Worm (Caenorhabditis elegans) whole organism, L4 larva: Measurements from ENCODE around the gene F49C12.12.

ENCODE experiments used
- ceh-82 ChIP-seq: sonication (generic microtip); optimal IDR thresholded peaks from 2 replicates; lab custom pipeline; 2017; ENCODE audit warnings: missing biosample characterization, missing genetic modification characterization
- nhr-25 ChIP-seq: sonication (generic microtip); optimal IDR thresholded peaks from 2 replicates; lab custom pipeline; 2017; ENCODE audit warnings: missing genetic modification characterization, mild to moderate bottlenecking, missing compliant biosample characterization, antibody characterized with exemption, moderate library complexity, borderline replicate concordance; ENCODE audit not compliant: insufficient read depth

DNA sequence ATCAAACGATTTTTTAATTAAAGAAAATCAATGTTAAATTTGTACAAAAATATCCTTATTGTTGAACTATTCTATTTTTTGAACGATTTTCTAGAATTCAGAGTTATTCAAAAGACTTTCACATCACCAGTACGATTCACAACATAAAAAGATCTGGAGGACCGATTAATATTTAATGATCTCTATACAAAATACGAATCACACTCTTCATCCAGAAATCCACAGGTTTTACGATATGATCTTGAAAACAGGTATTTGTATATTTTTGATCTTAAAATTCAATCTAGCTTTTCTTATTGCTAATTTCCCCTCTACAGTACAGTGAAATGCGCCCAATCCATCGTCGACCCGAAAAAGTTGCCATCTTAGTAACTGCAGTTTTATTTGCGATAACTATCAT is 16.3 kb downstream of the F49C12.12 start, which contains the start of gene F49C12.5:
- TF ChIP-seq nhr-25 (tag; lab: Kevin White, UChicago), result no peak
- TF ChIP-seq ceh-82, result no peak
